Worm (Caenorhabditis elegans) whole organism, L1 larva: ENCODE measurements around the gene mrps-2.

Experiments used
- ama-1 ChIP-seq: fragments of 150-350 bp; optimal IDR thresholded peaks from 2 replicates; lab custom pipeline; 2014
- egl-27 ChIP-seq, 2 experiments: fragments of 150-350 bp in 1 of 2; sonication (generic microtip); optimal IDR thresholded peaks; 3 replicates each; lab custom pipeline; 2017 to 2018; ENCODE audit warnings: missing biosample characterization in 2 of 2, missing genetic modification characterization in 2 of 2, missing genetic modification reagents in 2 of 2
- fkh-8 ChIP-seq: sonication (generic microtip); optimal IDR thresholded peaks from 2 replicates; lab custom pipeline; 2016; ENCODE audit warnings: mild to moderate bottlenecking, missing genetic modification characterization, missing compliant biosample characterization
- lsy-2 ChIP-seq, 2 experiments: fragments of 150-350 bp; optimal IDR thresholded peaks; 2 replicates each; lab custom pipeline; 2014; ENCODE audit warnings: missing biosample characterization in 2 of 2, missing genetic modification characterization in 2 of 2
- mef-2 ChIP-seq: fragments of 150-350 bp; optimal IDR thresholded peaks from 2 replicates; lab custom pipeline; 2014; ENCODE audit warnings: missing biosample characterization, missing genetic modification characterization
- nhr-237 ChIP-seq: fragments of 150-350 bp; optimal IDR thresholded peaks from 2 replicates; lab custom pipeline; 2014; ENCODE audit warnings: missing biosample characterization, missing genetic modification characterization
- nhr-76 ChIP-seq: sonication (generic microtip); optimal IDR thresholded peaks from 2 replicates; lab custom pipeline; 2017; ENCODE audit warnings: missing biosample characterization, missing genetic modification characterization
- nhr-77 ChIP-seq: fragments of 150-350 bp; optimal IDR thresholded peaks from 2 replicates; lab custom pipeline; 2014; ENCODE audit warnings: missing biosample characterization, missing genetic modification characterization
- skn-1 ChIP-seq: fragments of 150-350 bp; optimal IDR thresholded peaks from 2 replicates; lab custom pipeline; 2014; ENCODE audit warnings: missing biosample characterization, missing genetic modification characterization
- ztf-11 ChIP-seq, 2 experiments: sonication (generic microtip); optimal IDR thresholded peaks; 2 replicates each; lab custom pipeline; 2016 to 2017; ENCODE audit warnings: missing genetic modification characterization in 2 of 2, missing biosample characterization in 1 of 2, missing compliant biosample characterization in 1 of 2

- TF ChIP-seq nhr-77 (tag; lab: Kevin White, UChicago) (no peak), mef-2 (no peak), egl-27 (tag; optimal IDR thresholded peaks at IDR 0.05; lab: Kevin White, UChicago) (no peak), nhr-76 (tag; lab: Kevin White, UChicago) (no peak), ztf-11 (tag; optimal IDR thresholded peaks at IDR 0.05; lab: Kevin White, UChicago) (no peak), skn-1 (tag; lab: Kevin White, UChicago) (no peak), ama-1 (no peak), nhr-237 (no peak), lsy-2 (tag; optimal IDR thresholded peaks at IDR 0.05; lab: Kevin White, UChicago) (no peak), fkh-8 (peak; percentile 41)
Measured at ce11 chrV:8507324-8507723, 41.8 kb downstream of the mrps-2 start, which contains the start of gene ZK994.6.
